Worm (Caenorhabditis elegans) whole organism, young adult: ENCODE data around the gene C45G9.11.

ENCODE experiments used
- C06A6.2 ChIP-seq: fragments of 200-800 bp; sonication (Bioruptor generic); conservative IDR thresholded peaks from 2 replicates; pipeline ENCODE4 v1.3.6; 2022; ENCODE audit warnings: missing genetic modification characterization, missing compliant biosample characterization
- F22D6.2 ChIP-seq: sonication (generic microtip); optimal IDR thresholded peaks from 2 replicates; lab custom pipeline; 2016; ENCODE audit warnings: mild to moderate bottlenecking, missing genetic modification characterization, missing compliant biosample characterization
- F49E8.2 ChIP-seq: sonication (generic microtip); optimal IDR thresholded peaks from 3 replicates; lab custom pipeline; 2017; ENCODE audit warnings: missing genetic modification characterization, mild to moderate bottlenecking, missing compliant biosample characterization, antibody characterized with exemption, moderate library complexity; ENCODE audit not compliant: insufficient read depth
- F52B5.7 ChIP-seq: sonication (generic microtip); optimal IDR thresholded peaks from 2 replicates; lab custom pipeline; 2016; ENCODE audit warnings: mild to moderate bottlenecking, missing genetic modification characterization, missing compliant biosample characterization
- F57C9.4 ChIP-seq: sonication (generic microtip); optimal IDR thresholded peaks from 2 replicates; lab custom pipeline; 2017; ENCODE audit warnings: mild to moderate bottlenecking, missing genetic modification characterization, missing compliant biosample characterization
- K11D2.4 ChIP-seq: fragments of 200-800 bp; sonication (Bioruptor generic); IDR thresholded peaks from 2 replicates; pipeline ENCODE4 v1.3.6; 2022; ENCODE audit warnings: missing genetic modification reagents, missing genetic modification characterization, missing compliant biosample characterization
- Y53F4B.3 ChIP-seq: fragments of 200-800 bp; sonication (Bioruptor generic); IDR thresholded peaks from 2 replicates; pipeline ENCODE4 v1.3.6; 2022; ENCODE audit warnings: missing genetic modification reagents, missing genetic modification characterization, missing compliant biosample characterization
- Y53G8AR.9 ChIP-seq: fragments of 200-800 bp; sonication (Bioruptor generic); conservative IDR thresholded peaks from 2 replicates; pipeline ENCODE4 v1.3.6; 2022; ENCODE audit warnings: missing genetic modification reagents, missing genetic modification characterization, missing compliant biosample characterization
- ZK185.1 ChIP-seq: sonication (generic microtip); optimal IDR thresholded peaks from 2 replicates; lab custom pipeline; 2016; ENCODE audit warnings: mild to moderate bottlenecking, missing genetic modification characterization, missing compliant biosample characterization; ENCODE audit not compliant: poor library complexity, severe bottlenecking
- aptf-2 ChIP-seq: fragments of 200-800 bp; sonication (Bioruptor generic); conservative IDR thresholded peaks from 2 replicates; pipeline ENCODE4 v1.3.6; 2022; ENCODE audit warnings: missing genetic modification reagents, missing genetic modification characterization, missing compliant biosample characterization
- athp-1 ChIP-seq: sonication (generic microtip); optimal IDR thresholded peaks from 2 replicates; lab custom pipeline; 2017; ENCODE audit warnings: mild to moderate bottlenecking, missing genetic modification characterization, missing compliant biosample characterization
- attf-6 ChIP-seq: fragments of 200-800 bp; sonication (Bioruptor generic); IDR thresholded peaks from 2 replicates; pipeline ENCODE4 v1.3.6; 2022; ENCODE audit warnings: missing genetic modification reagents, missing genetic modification characterization, missing compliant biosample characterization
- cebp-1 ChIP-seq, 2 experiments: fragments of 200-800 bp in 1 of 2; sonication (Bioruptor generic) in 1 of 2; sonication (generic microtip) in 1 of 2; IDR thresholded peaks in 1 of 2; optimal IDR thresholded peaks in 1 of 2; 2 replicates each; pipeline versions ENCODE4 v1.3.6 to Lab custom; 2017 to 2022; ENCODE audit warnings: missing compliant biosample characterization in 2 of 2, missing genetic modification characterization in 2 of 2, mild to moderate bottlenecking in 1 of 2, missing genetic modification reagents in 1 of 2, moderate library complexity in 1 of 2
- ceh-40 ChIP-seq: fragments of 200-800 bp; sonication (Bioruptor generic); IDR thresholded peaks from 2 replicates; pipeline ENCODE4 v1.3.6; 2022; ENCODE audit warnings: missing genetic modification characterization, missing compliant biosample characterization
- ceh-91 ChIP-seq: fragments of 200-800 bp; sonication (Bioruptor generic); IDR thresholded peaks from 2 replicates; pipeline ENCODE4 v1.3.6; 2022; ENCODE audit warnings: missing genetic modification reagents, missing genetic modification characterization, missing compliant biosample characterization
- dox-1 ChIP-seq: fragments of 200-800 bp; sonication (Bioruptor generic); IDR thresholded peaks from 2 replicates; pipeline ENCODE4 v1.3.6; 2022; ENCODE audit warnings: missing genetic modification reagents, missing genetic modification characterization, missing compliant biosample characterization
- dpff-1 ChIP-seq: sonication (generic microtip); optimal IDR thresholded peaks from 2 replicates; lab custom pipeline; 2017; ENCODE audit warnings: mild to moderate bottlenecking, missing genetic modification characterization, missing compliant biosample characterization
- dpl-1 ChIP-seq: fragments of 150-350 bp; optimal IDR thresholded peaks from 2 replicates; lab custom pipeline; 2014; ENCODE audit warnings: missing biosample characterization, missing genetic modification reagents, missing genetic modification characterization
- ekl-4 ChIP-seq: fragments of 200-800 bp; sonication (Bioruptor generic); IDR thresholded peaks from 2 replicates; pipeline ENCODE4 v1.3.6; 2022; ENCODE audit warnings: missing genetic modification reagents, missing genetic modification characterization, missing compliant biosample characterization
- ets-4 ChIP-seq: fragments of 200-800 bp; sonication (Bioruptor generic); optimal IDR thresholded peaks from 2 replicates; lab custom pipeline; 2018; ENCODE audit warnings: mild to moderate bottlenecking, missing genetic modification characterization, missing compliant biosample characterization
- gei-17 ChIP-seq: fragments of 200-800 bp; sonication (Bioruptor generic); optimal IDR thresholded peaks from 2 replicates; lab custom pipeline; 2018; ENCODE audit warnings: mild to moderate bottlenecking, missing genetic modification characterization, missing compliant biosample characterization
- him-1 ChIP-seq: sonication (generic microtip); optimal IDR thresholded peaks from 2 replicates; lab custom pipeline; 2016; ENCODE audit warnings: missing genotype, missing genetic modification reagents, missing genetic modification characterization, missing compliant biosample characterization
- hmg-20 ChIP-seq: fragments of 200-800 bp; sonication (Bioruptor generic); IDR thresholded peaks from 2 replicates; pipeline ENCODE4 v1.3.6; 2022; ENCODE audit warnings: missing genetic modification reagents, missing genetic modification characterization, missing compliant biosample characterization
- lir-1 ChIP-seq: fragments of 200-800 bp; sonication (Bioruptor generic); conservative IDR thresholded peaks from 2 replicates; pipeline ENCODE4 v1.3.6; 2022; ENCODE audit warnings: missing genetic modification reagents, missing genetic modification characterization, missing compliant biosample characterization
- mcd-1 ChIP-seq: fragments of 200-800 bp; sonication (Bioruptor generic); IDR thresholded peaks from 2 replicates; pipeline ENCODE4 v1.3.6; 2022; ENCODE audit warnings: missing genetic modification reagents, missing genetic modification characterization, missing compliant biosample characterization
- mel-28 ChIP-seq: sonication (generic microtip); optimal IDR thresholded peaks from 2 replicates; lab custom pipeline; 2016; ENCODE audit warnings: borderline replicate concordance, mild to moderate bottlenecking, missing genetic modification characterization, missing compliant biosample characterization
- nfya-1 ChIP-seq: sonication (generic microtip); optimal IDR thresholded peaks from 2 replicates; lab custom pipeline; 2017; ENCODE audit warnings: antibody characterized with exemption, missing compliant biosample characterization, missing genetic modification characterization, borderline replicate concordance; ENCODE audit not compliant: insufficient read depth
- nfya-2 ChIP-seq: fragments of 200-800 bp; sonication (Bioruptor generic); IDR thresholded peaks from 2 replicates; pipeline ENCODE4 v1.3.6; 2022; ENCODE audit warnings: missing genetic modification reagents, missing genetic modification characterization, missing compliant biosample characterization
- nfyb-1 ChIP-seq: fragments of 200-800 bp; sonication (Bioruptor generic); IDR thresholded peaks from 2 replicates; pipeline ENCODE4 v1.3.6; 2022; ENCODE audit warnings: missing genetic modification reagents, missing genetic modification characterization, missing compliant biosample characterization
- nhr-120 ChIP-seq: fragments of 200-800 bp; sonication (Bioruptor generic); IDR thresholded peaks from 2 replicates; pipeline ENCODE4 v1.3.6; 2022; ENCODE audit warnings: missing genetic modification characterization, missing compliant biosample characterization
- nhr-179 ChIP-seq: sonication (generic microtip); optimal IDR thresholded peaks from 2 replicates; lab custom pipeline; 2016; ENCODE audit warnings: mild to moderate bottlenecking, missing genetic modification characterization, missing compliant biosample characterization
- nhr-80 ChIP-seq: sonication (generic microtip); optimal IDR thresholded peaks from 2 replicates; lab custom pipeline; 2016; ENCODE audit warnings: missing genetic modification characterization, missing compliant biosample characterization
- nhr-90 ChIP-seq: sonication (generic microtip); optimal IDR thresholded peaks from 2 replicates; lab custom pipeline; 2016; ENCODE audit warnings: missing genotype, mild to moderate bottlenecking, missing genetic modification characterization, missing compliant biosample characterization
- repo-1 ChIP-seq: sonication (generic microtip); optimal IDR thresholded peaks from 2 replicates; lab custom pipeline; 2017; ENCODE audit warnings: mild to moderate bottlenecking, missing genetic modification characterization, missing compliant biosample characterization
- snpc-4 ChIP-seq, 5 experiments: fragments of 150-350 bp in 1 of 5; sonication (generic microtip) in 4 of 5; optimal IDR thresholded peaks; 2 replicates each; lab custom pipeline; 2014 to 2018; ENCODE audit warnings: missing genetic modification characterization in 5 of 5, missing biosample characterization in 3 of 5, antibody characterized with exemption in 2 of 5, mild to moderate bottlenecking in 2 of 5, missing compliant biosample characterization in 2 of 5, missing genotype in 2 of 5, moderate library complexity in 2 of 5, missing genetic modification reagents in 1 of 5
- tbx-9 ChIP-seq: sonication (generic microtip); optimal IDR thresholded peaks from 2 replicates; lab custom pipeline; 2016; ENCODE audit warnings: borderline replicate concordance, missing genetic modification characterization, inconsistent platforms, missing compliant biosample characterization
- tlf-1 ChIP-seq: fragments of 200-800 bp; sonication (Bioruptor generic); optimal IDR thresholded peaks from 2 replicates; lab custom pipeline; 2018; ENCODE audit warnings: mild to moderate bottlenecking, missing genetic modification characterization, missing compliant biosample characterization
- zfh-2 ChIP-seq: fragments of 200-800 bp; sonication (Bioruptor generic); conservative IDR thresholded peaks from 2 replicates; pipeline ENCODE4 v1.3.6; 2022; ENCODE audit warnings: missing genetic modification reagents, missing genetic modification characterization, missing compliant biosample characterization
- zim-3 ChIP-seq: sonication (generic microtip); optimal IDR thresholded peaks from 2 replicates; lab custom pipeline; 2017; ENCODE audit warnings: mild to moderate bottlenecking, missing genetic modification characterization, moderate library complexity, missing compliant biosample characterization
- ztf-22 ChIP-seq: fragments of 200-800 bp; sonication (Bioruptor generic); optimal IDR thresholded peaks from 2 replicates; lab custom pipeline; 2018; ENCODE audit warnings: mild to moderate bottlenecking, missing genetic modification characterization, moderate library complexity, missing compliant biosample characterization
- ztf-6 ChIP-seq: fragments of 200-800 bp; sonication (Bioruptor generic); IDR thresholded peaks from 2 replicates; pipeline ENCODE4 v1.3.6; 2022; ENCODE audit warnings: missing genetic modification reagents, missing genetic modification characterization, missing compliant biosample characterization

The C45G9.11 gene

ce11 chrIII:5083304-5083703, 14.8 kb upstream of the C45G9.11 start (continued):
- TF ChIP-seq snpc-4 (GFP tag; optimal IDR thresholded peaks at IDR 0.05; lab: Kevin White, UChicago) (no peak), snpc-4 (tag; optimal IDR thresholded peaks at IDR 0.05; lab: Kevin White, UChicago) (peak in 2 of 4 experiments; percentile 32 to 45), ekl-4 (GFP tag; lab: Robert Waterston, UW) (0 out of 2 replicates have a peak, but pooled peaks have one; percentile 7), ztf-6 (GFP tag; lab: Robert Waterston, UW) (no peak), mel-28 (tag; lab: Kevin White, UChicago) (no peak)
- TF ChIP-seq, all 124 proteins: peak for 15

- TF ChIP-seq nfyb-1 (GFP tag; lab: Robert Waterston, UW) (no peak), cebp-1 (GFP tag; IDR thresholded peaks at IDR 0.05; lab: Robert Waterston, UW) (no peak), cebp-1 (tag; optimal IDR thresholded peaks at IDR 0.05; lab: Kevin White, UChicago) (no peak), gei-17 (GFP tag; lab: Kevin White, UChicago) (no peak)
These were observed 13.0 kb upstream of the C45G9.11 start, which contains the start of gene cox-6A for ce11 chrIII:5081573-5081823. cox-6A (plus strand) TSS chrIII:5081724.

- TF ChIP-seq him-1 (tag; lab: Kevin White, UChicago) (peak; percentile 86), zim-3 (tag; lab: Kevin White, UChicago) (peak; percentile 86), dpff-1 (tag; lab: Kevin White, UChicago) (no peak), nhr-80 (tag; lab: Kevin White, UChicago) (peak; percentile 55), F22D6.2 (tag; lab: Kevin White, UChicago) (peak; percentile 62), C06A6.2 (GFP tag; lab: Robert Waterston, UW) (peak; percentile 74), F52B5.7 (tag; lab: Kevin White, UChicago) (peak; percentile 90), attf-6 (GFP tag; lab: Robert Waterston, UW) (peak; percentile 70), nhr-179 (tag; lab: Kevin White, UChicago) (peak; percentile 19), aptf-2 (GFP tag; lab: Robert Waterston, UW) (0 out of 2 replicates have a peak, but pooled peaks have one; percentile 23), lir-1 (GFP tag; lab: Robert Waterston, UW) (peak; percentile 53; the same call in 1 of the 2 replicates), zfh-2 (GFP tag; lab: Robert Waterston, UW) (no peak), ets-4 (peak; percentile 36), dpl-1 (GFP tag; lab: Kevin White, UChicago) (no peak), nhr-120 (no peak), cebp-1 (GFP tag; IDR thresholded peaks at IDR 0.05; lab: Robert Waterston, UW) (peak; percentile 59), cebp-1 (tag; optimal IDR thresholded peaks at IDR 0.05; lab: Kevin White, UChicago) (peak; percentile 83), K11D2.4 (GFP tag; lab: Robert Waterston, UW) (peak; percentile 82), F49E8.2 (tag; lab: Kevin White, UChicago) (peak; percentile 64), tlf-1 (GFP tag; lab: Kevin White, UChicago) (peak; percentile 86), ztf-22 (GFP tag; lab: Kevin White, UChicago) (no peak), Y53G8AR.9 (peak; percentile 88), ceh-91 (no peak; the same call in 1 of the 2 replicates), mcd-1 (peak; percentile 87), gei-17 (GFP tag; lab: Kevin White, UChicago) (peak; percentile 54), athp-1 (peak; percentile 87), nhr-90 (peak; percentile 89), nfya-1 (tag; lab: Kevin White, UChicago) (no peak), nfya-2 (GFP tag; lab: Robert Waterston, UW) (0 out of 2 replicates have a peak, but pooled peaks have one; percentile 81), ZK185.1 (tag; lab: Kevin White, UChicago) (peak; percentile 93), ceh-40 (GFP tag; lab: Robert Waterston, UW) (peak; percentile 87; the same call in 1 of the 2 replicates), hmg-20 (GFP tag; lab: Robert Waterston, UW) (peak; percentile 49; the same call in 1 of the 2 replicates), Y53F4B.3 (GFP tag; lab: Robert Waterston, UW) (peak; percentile 87), repo-1 (peak; percentile 95), dox-1 (GFP tag; lab: Robert Waterston, UW) (peak; percentile 88), F57C9.4 (tag; lab: Kevin White, UChicago) (no peak), tbx-9 (tag; lab: Kevin White, UChicago) (no peak)
These were observed 12.4 kb upstream of the C45G9.11 start for ce11 chrIII:5080700-5081572.
